Worm (Caenorhabditis elegans) whole organism, L1 larva: ENCODE results near the gene deb-1.

Experiments
- alr-1 ChIP-seq: fragments of 200-800 bp; sonication (Bioruptor generic); optimal IDR thresholded peaks from 2 replicates; lab custom pipeline; 2018; ENCODE audit warnings: borderline replicate concordance, mild to moderate bottlenecking, missing genetic modification characterization, missing compliant biosample characterization
- blmp-1 ChIP-seq: fragments of 150-350 bp; optimal IDR thresholded peaks from 2 replicates; lab custom pipeline; 2014; ENCODE audit warnings: missing biosample characterization, missing genetic modification characterization
- dpl-1 ChIP-seq, 3 experiments: fragments of 150-350 bp in 2 of 3; sonication (generic microtip) in 1 of 3; optimal IDR thresholded peaks; 2 replicates each; lab custom pipeline; 2014 to 2017; ENCODE audit warnings: missing biosample characterization in 3 of 3, missing genetic modification characterization in 3 of 3, missing genetic modification reagents in 3 of 3
- elt-3 ChIP-seq, 6 experiments: fragments of 150-350 bp in 1 of 6; sonication (generic microtip); optimal IDR thresholded peaks; 2 replicates each; lab custom pipeline; 2017 to 2018; ENCODE audit warnings: missing biosample characterization in 6 of 6, missing genetic modification characterization in 6 of 6, inconsistent platforms in 1 of 6
- nhr-76 ChIP-seq: sonication (generic microtip); optimal IDR thresholded peaks from 2 replicates; lab custom pipeline; 2017; ENCODE audit warnings: missing biosample characterization, missing genetic modification characterization

ce11 chrIV:7057677-7058076 lies 36.4 kb downstream of the deb-1 start, which contains the start of gene srx-50:
- TF ChIP-seq dpl-1 (GFP tag; optimal IDR thresholded peaks at IDR 0.05; lab: Kevin White, UChicago) (no peak), elt-3 (tag; optimal IDR thresholded peaks at IDR 0.05; lab: Kevin White, UChicago) (no peak), blmp-1 (tag; lab: Kevin White, UChicago) (no peak), alr-1 (tag; lab: Kevin White, UChicago) (no peak), nhr-76 (tag; lab: Kevin White, UChicago) (no peak)
